Fruit fly (Drosophila melanogaster) whole organism, prepupa: ENCODE results near the gene CG13921.

ENCODE experiments used
- CG10669 ChIP-seq: fragments of 200-800 bp; sonication (Bioruptor generic); optimal IDR thresholded peaks from 3 replicates; lab custom pipeline; 2018; ENCODE audit warnings: missing biosample characterization, mild to moderate bottlenecking, missing genetic modification characterization, moderate library complexity
- CG11294 ChIP-seq: fragments of 200-800 bp; sonication (Bioruptor generic); IDR thresholded peaks from 2 replicates; pipeline ENCODE4 v1.3.6; 2022; ENCODE audit warnings: missing biosample characterization, missing genetic modification characterization
- CG11762 ChIP-seq: fragments of 200-800 bp; sonication (Bioruptor generic); optimal IDR thresholded peaks from 3 replicates; lab custom pipeline; 2016; ENCODE audit warnings: missing biosample characterization, missing genetic modification characterization; ENCODE audit not compliant: insufficient read depth
- CG11902 ChIP-seq: fragments of 200-800 bp; sonication (Bioruptor generic); optimal IDR thresholded peaks from 3 replicates; lab custom pipeline; 2016; ENCODE audit warnings: missing biosample characterization, missing genetic modification characterization
- CG15336 ChIP-seq: fragments of 200-800 bp; sonication (Bioruptor generic); IDR thresholded peaks from 2 replicates; pipeline ENCODE4 v1.3.6; 2022; ENCODE audit warnings: missing biosample characterization, missing genetic modification characterization
- CG1621 ChIP-seq: fragments of 200-800 bp; sonication (Bioruptor generic); optimal IDR thresholded peaks from 3 replicates; lab custom pipeline; 2018; ENCODE audit warnings: missing biosample characterization, mild to moderate bottlenecking, missing genetic modification characterization
- CG16779 ChIP-seq: fragments of 200-800 bp; sonication (Bioruptor generic); optimal IDR thresholded peaks from 3 replicates; lab custom pipeline; 2017; ENCODE audit warnings: missing biosample characterization, mild to moderate bottlenecking, missing genetic modification characterization
- CG31627 ChIP-seq: fragments of 200-800 bp; sonication (Bioruptor generic); optimal IDR thresholded peaks from 3 replicates; lab custom pipeline; 2016; ENCODE audit warnings: missing biosample characterization, missing genetic modification characterization
- CG32006 ChIP-seq: fragments of 200-800 bp; sonication (Bioruptor generic); optimal IDR thresholded peaks from 3 replicates; lab custom pipeline; 2017; ENCODE audit warnings: missing biosample characterization, mild to moderate bottlenecking, missing genetic modification characterization
- CG34406 ChIP-seq: fragments of 200-800 bp; sonication (Bioruptor generic); optimal IDR thresholded peaks from 3 replicates; lab custom pipeline; 2016; ENCODE audit warnings: missing biosample characterization, missing genetic modification characterization
- CG3919 ChIP-seq: fragments of 200-800 bp; sonication (Bioruptor generic); optimal IDR thresholded peaks from 3 replicates; lab custom pipeline; 2016; ENCODE audit warnings: missing biosample characterization, missing genetic modification characterization
- CG4318 ChIP-seq: fragments of 200-800 bp; sonication (Bioruptor generic); optimal IDR thresholded peaks from 3 replicates; lab custom pipeline; 2017; ENCODE audit warnings: missing biosample characterization, mild to moderate bottlenecking, missing genetic modification characterization
- CG6163 ChIP-seq: fragments of 200-800 bp; sonication (Bioruptor generic); IDR thresholded peaks from 3 replicates; pipeline ENCODE4 v1.3.6; 2022; ENCODE audit warnings: missing biosample characterization, missing genetic modification characterization
- CG6276 ChIP-seq: fragments of 200-800 bp; sonication (Bioruptor generic); optimal IDR thresholded peaks from 2 replicates; lab custom pipeline; 2017; ENCODE audit warnings: missing biosample characterization, mild to moderate bottlenecking, missing genetic modification characterization
- CG6792 ChIP-seq: fragments of 200-800 bp; sonication (Bioruptor generic); optimal IDR thresholded peaks from 3 replicates; lab custom pipeline; 2016; ENCODE audit warnings: missing biosample characterization, missing genetic modification characterization
- CG6808 ChIP-seq: fragments of 200-800 bp; sonication (Bioruptor generic); optimal IDR thresholded peaks from 3 replicates; lab custom pipeline; 2017; ENCODE audit warnings: missing biosample characterization, missing genetic modification characterization, mild to moderate bottlenecking, moderate library complexity, missing genetic modification reagents
- CG7368 ChIP-seq: fragments of 200-800 bp; sonication (Bioruptor generic); optimal IDR thresholded peaks from 3 replicates; lab custom pipeline; 2016; ENCODE audit warnings: missing biosample characterization, missing genetic modification characterization
- CG8119 ChIP-seq: fragments of 200-800 bp; sonication (Bioruptor generic); IDR thresholded peaks from 3 replicates; pipeline ENCODE4 v1.3.6; 2022; ENCODE audit warnings: missing biosample characterization, missing genetic modification characterization
- CG8319 ChIP-seq: fragments of 200-800 bp; sonication (Bioruptor generic); optimal IDR thresholded peaks from 3 replicates; lab custom pipeline; 2016; ENCODE audit warnings: missing biosample characterization, missing genetic modification characterization
- CG8632 ChIP-seq: fragments of 200-800 bp; sonication (Bioruptor generic); optimal IDR thresholded peaks from 3 replicates; lab custom pipeline; 2016; ENCODE audit warnings: missing biosample characterization, missing genetic modification characterization
- Eip75B ChIP-seq: fragments of 200-800 bp; sonication (Bioruptor generic); optimal IDR thresholded peaks from 3 replicates; lab custom pipeline; 2016; ENCODE audit warnings: missing biosample characterization, missing genetic modification characterization
- Eip78C ChIP-seq: fragments of 200-800 bp; sonication (Bioruptor generic); peaks from one replicate; lab custom pipeline; 2016; ENCODE audit warnings: missing biosample characterization, missing genetic modification characterization
- Eip93F ChIP-seq: fragments of 200-800 bp; sonication (Bioruptor generic); optimal IDR thresholded peaks from 2 replicates; lab custom pipeline; 2016; ENCODE audit warnings: missing biosample characterization, mild to moderate bottlenecking, missing genetic modification characterization
- Gug ChIP-seq: fragments of 200-800 bp; sonication (Bioruptor generic); IDR thresholded peaks from 2 replicates; pipeline ENCODE4 v1.3.6; 2022; ENCODE audit warnings: missing biosample characterization, missing genetic modification characterization
- Hr38 ChIP-seq: sonication (Bioruptor generic); optimal IDR thresholded peaks from 2 replicates; lab custom pipeline; 2016; ENCODE audit warnings: missing biosample characterization, missing genetic modification characterization
- Hr39 ChIP-seq: fragments of 200-800 bp; sonication (Bioruptor generic); optimal IDR thresholded peaks from 2 replicates; lab custom pipeline; 2016; ENCODE audit warnings: missing biosample characterization, missing genetic modification characterization
- Hr4 ChIP-seq: fragments of 200-800 bp; sonication (Bioruptor generic); optimal IDR thresholded peaks from 3 replicates; lab custom pipeline; 2016; ENCODE audit warnings: missing biosample characterization, missing genetic modification characterization
- Lpt ChIP-seq: fragments of 200-800 bp; sonication (Bioruptor generic); optimal IDR thresholded peaks from 3 replicates; lab custom pipeline; 2016; ENCODE audit warnings: missing biosample characterization, missing genetic modification characterization
- OdsH ChIP-seq: fragments of 200-800 bp; sonication (Bioruptor generic); optimal IDR thresholded peaks from 3 replicates; lab custom pipeline; 2016; ENCODE audit warnings: missing biosample characterization, missing genetic modification characterization
- Smox ChIP-seq: fragments of 200-800 bp; sonication (Bioruptor generic); optimal IDR thresholded peaks from 3 replicates; lab custom pipeline; 2016; ENCODE audit warnings: missing biosample characterization, missing genetic modification characterization
- Sox102F ChIP-seq: fragments of 200-800 bp; sonication (Bioruptor generic); optimal IDR thresholded peaks from 2 replicates; lab custom pipeline; 2016; ENCODE audit warnings: missing biosample characterization, mild to moderate bottlenecking, missing genetic modification characterization
- Sox14 ChIP-seq: fragments of 200-800 bp; sonication (Bioruptor generic); optimal IDR thresholded peaks from 3 replicates; lab custom pipeline; 2016; ENCODE audit warnings: missing biosample characterization, missing genetic modification characterization
- Sox15 ChIP-seq: fragments of 200-800 bp; sonication (Bioruptor generic); optimal IDR thresholded peaks from 3 replicates; lab custom pipeline; 2016; ENCODE audit warnings: missing biosample characterization, missing genetic modification characterization
- acj6 ChIP-seq: fragments of 200-800 bp; sonication (Bioruptor generic); optimal IDR thresholded peaks from 3 replicates; lab custom pipeline; 2016; ENCODE audit warnings: missing biosample characterization, missing genetic modification characterization
- dac ChIP-seq: fragments of 200-800 bp; sonication (Bioruptor generic); optimal IDR thresholded peaks from 2 replicates; lab custom pipeline; 2017; ENCODE audit warnings: missing biosample characterization, mild to moderate bottlenecking, missing genetic modification characterization
- dsx ChIP-seq: fragments of 200-800 bp; optimal IDR thresholded peaks from 3 replicates; lab custom pipeline; 2019; ENCODE audit warnings: missing biosample characterization, mild to moderate bottlenecking, missing genetic modification characterization, moderate library complexity; ENCODE audit not compliant: poor library complexity, severe bottlenecking
- eg ChIP-seq: fragments of 200-800 bp; sonication (Bioruptor generic); IDR thresholded peaks from 3 replicates; pipeline ENCODE4 v1.3.6; 2022; ENCODE audit warnings: missing biosample characterization, missing genetic modification characterization
- esn ChIP-seq: fragments of 200-800 bp; sonication (Bioruptor generic); optimal IDR thresholded peaks from 2 replicates; lab custom pipeline; 2016; ENCODE audit warnings: missing biosample characterization, mild to moderate bottlenecking, missing genetic modification characterization, moderate library complexity
- fd59A ChIP-seq: fragments of 200-800 bp; sonication (Bioruptor generic); optimal IDR thresholded peaks from 2 replicates; lab custom pipeline; 2017; ENCODE audit warnings: missing biosample characterization, mild to moderate bottlenecking, missing genetic modification characterization, missing genetic modification reagents
- fd85E ChIP-seq: fragments of 200-800 bp; sonication (Bioruptor generic); optimal IDR thresholded peaks from 3 replicates; lab custom pipeline; 2016; ENCODE audit warnings: missing biosample characterization, missing genetic modification characterization
- lz ChIP-seq: fragments of 200-800 bp; sonication (Bioruptor generic); optimal IDR thresholded peaks from 3 replicates; lab custom pipeline; 2016; ENCODE audit warnings: missing biosample characterization, missing genetic modification characterization
- salr ChIP-seq, 2 experiments: fragments of 200-800 bp; sonication (Bioruptor generic); optimal IDR thresholded peaks; 3 replicates each; lab custom pipeline; 2016 to 2018; ENCODE audit warnings: missing biosample characterization in 2 of 2, missing genetic modification characterization in 2 of 2, mild to moderate bottlenecking in 1 of 2
- ss ChIP-seq, 2 experiments: fragments of 200-800 bp; sonication (Bioruptor generic); optimal IDR thresholded peaks; 2 replicates in 1 of 2; 3 replicates in 1 of 2; lab custom pipeline; 2017 to 2018; ENCODE audit warnings: mild to moderate bottlenecking in 2 of 2, missing biosample characterization in 2 of 2, missing genetic modification characterization in 2 of 2, moderate library complexity in 1 of 2
- svp ChIP-seq: fragments of 200-800 bp; sonication (Bioruptor generic); peaks from one replicate; lab custom pipeline; 2016; ENCODE audit warnings: missing biosample characterization, missing genetic modification characterization
- vri ChIP-seq: fragments of 200-800 bp; sonication (Bioruptor generic); optimal IDR thresholded peaks from 3 replicates; lab custom pipeline; 2016; ENCODE audit warnings: missing biosample characterization, mild to moderate bottlenecking, missing genetic modification characterization

Gene CG13921

DNA sequence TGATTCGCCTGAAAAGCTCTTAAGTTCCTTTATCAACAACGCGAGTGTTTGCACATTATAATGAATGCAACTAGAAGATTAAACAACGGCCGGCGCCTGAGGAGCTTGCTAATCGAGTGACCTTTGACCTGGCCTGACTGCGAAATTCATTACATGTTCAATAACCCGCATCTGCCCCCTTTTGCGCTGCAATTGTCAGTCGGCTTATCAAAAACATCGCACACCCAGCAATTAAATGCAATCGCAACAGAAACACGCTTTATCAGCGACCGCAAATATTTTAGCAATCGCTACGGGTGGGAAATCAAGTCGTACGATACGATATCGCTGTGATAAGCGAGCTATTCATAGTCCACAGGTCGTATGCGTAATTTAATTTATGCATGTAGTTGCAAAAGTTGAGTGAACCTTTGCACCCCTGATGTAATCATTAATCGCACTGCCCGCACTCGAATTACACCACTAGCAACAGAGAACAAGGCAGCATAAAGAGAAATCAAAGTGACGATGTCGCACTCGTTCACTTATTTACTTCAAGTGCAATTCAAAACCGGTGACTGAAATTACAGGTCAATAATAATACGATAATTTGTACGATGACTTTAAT lies 7.1 kb upstream of the CG13921 start (continued):
- TF ChIP-seq Hr38 (GFP tag; lab: Kevin White, UChicago), result no peak
- TF ChIP-seq CG10669 (GFP tag; lab: Kevin White, UChicago), result no peak
- no peak for TF ChIP-seq Sox102F (GFP tag; lab: Kevin White, UChicago)
- TF ChIP-seq ss (GFP tag; optimal IDR thresholded peaks at IDR 0.05; lab: Kevin White, UChicago), result peak in 1 of 2 experiments; percentile 37
- no peak for TF ChIP-seq Hr4 (GFP tag; lab: Kevin White, UChicago)
- no peak for TF ChIP-seq Eip75B (GFP tag; lab: Kevin White, UChicago)
- TF ChIP-seq svp, result peak; percentile 96
- TF ChIP-seq CG3919 (GFP tag; lab: Kevin White, UChicago), result no peak
- TF ChIP-seq fd85E (GFP tag; lab: Kevin White, UChicago), result no peak
- no peak for TF ChIP-seq esn (GFP tag; lab: Kevin White, UChicago)
- no peak for TF ChIP-seq CG8119 (GFP tag; lab: Robert Waterston, UW)
- TF ChIP-seq lz (GFP tag; lab: Kevin White, UChicago), result no peak
- TF ChIP-seq CG11902 (GFP tag; lab: Kevin White, UChicago), result no peak
- TF ChIP-seq OdsH (GFP tag; lab: Kevin White, UChicago), result no peak
- no peak for TF ChIP-seq Lpt (GFP tag; lab: Kevin White, UChicago)
- 0 out of 3 replicates have a peak, but pooled peaks have one; percentile 16 for TF ChIP-seq eg (GFP tag; lab: Robert Waterston, UW)
- TF ChIP-seq Eip93F (GFP tag; lab: Kevin White, UChicago), result no peak
- TF ChIP-seq fd59A (GFP tag; lab: Kevin White, UChicago), result no peak
- no peak for TF ChIP-seq Smox (GFP tag; lab: Kevin White, UChicago)
- TF ChIP-seq CG1621 (tag; lab: Kevin White, UChicago), result no peak
- 0 out of 3 replicates have a peak, but pooled peaks have one; percentile 14 for TF ChIP-seq CG6163 (GFP tag; lab: Robert Waterston, UW)
- no peak for TF ChIP-seq CG6792

- TF ChIP-seq CG4318, result no peak
- TF ChIP-seq CG6792, result peak; percentile 44
- peak; percentile 63 for TF ChIP-seq CG32006
- peak; percentile 46 for TF ChIP-seq CG8632
- no peak for TF ChIP-seq dac
- no peak for TF ChIP-seq CG6808
- TF ChIP-seq Gug (GFP tag; lab: Robert Waterston, UW), result peak; percentile 50
- TF ChIP-seq CG11762 (GFP tag; lab: Kevin White, UChicago), result no peak
- TF ChIP-seq CG6276 (GFP tag; lab: Kevin White, UChicago), result no peak
- peak; percentile 88 for TF ChIP-seq Eip78C
- peak; percentile 79 for TF ChIP-seq CG31627 (GFP tag; lab: Kevin White, UChicago)
- TF ChIP-seq vri (GFP tag; lab: Kevin White, UChicago), result no peak
- no peak for TF ChIP-seq CG16779
- TF ChIP-seq dsx (GFP tag; lab: Kevin White, UChicago), result no peak
- peak; percentile 45 for TF ChIP-seq acj6 (GFP tag; lab: Kevin White, UChicago)
- TF ChIP-seq Sox102F (GFP tag; lab: Kevin White, UChicago), result peak; percentile 60
- TF ChIP-seq svp, result peak; percentile 70
- TF ChIP-seq Sox14 (GFP tag; lab: Kevin White, UChicago), result peak; percentile 54
- peak; percentile 35 for TF ChIP-seq Eip75B (GFP tag; lab: Kevin White, UChicago)
- peak; percentile 56; the same call in 1 of the 2 replicates for TF ChIP-seq CG11294 (GFP tag; lab: Robert Waterston, UW)
- peak; percentile 49; the same call in 1 of the 2 replicates for TF ChIP-seq CG15336
- no peak for TF ChIP-seq fd85E (GFP tag; lab: Kevin White, UChicago)
- no peak for TF ChIP-seq Hr38 (GFP tag; lab: Kevin White, UChicago)
- peak; percentile 80 for TF ChIP-seq Hr39 (GFP tag; lab: Kevin White, UChicago)
- no peak for TF ChIP-seq ss (GFP tag; optimal IDR thresholded peaks at IDR 0.05; lab: Kevin White, UChicago)
- peak; percentile 18 for TF ChIP-seq CG8319 (GFP tag; lab: Kevin White, UChicago)
- TF ChIP-seq CG34406 (GFP tag; lab: Kevin White, UChicago), result peak; percentile 33
- TF ChIP-seq eg (GFP tag; lab: Robert Waterston, UW), result peak; percentile 78
- TF ChIP-seq CG1621 (tag; lab: Kevin White, UChicago), result no peak
- TF ChIP-seq fd59A (GFP tag; lab: Kevin White, UChicago), result peak; percentile 40
- TF ChIP-seq Lpt (GFP tag; lab: Kevin White, UChicago), result peak; percentile 33
- TF ChIP-seq CG7368, result no peak
- TF ChIP-seq Sox15 (GFP tag; lab: Kevin White, UChicago), result peak; percentile 57
- peak in 1 of 2 experiments; percentile 28 for TF ChIP-seq salr (GFP tag; optimal IDR thresholded peaks at IDR 0.05; lab: Kevin White, UChicago)
- TF ChIP-seq CG10669 (GFP tag; lab: Kevin White, UChicago), result no peak
Measured at dm6 chr3L:1740129-1740975, 6.4 kb upstream of the CG13921 start.
